Worm (Caenorhabditis elegans) whole organism, L4/young adult: ENCODE measurements around the gene syx-3.

Experiments
- W03F9.2 ChIP-seq: fragments of 150-350 bp; optimal IDR thresholded peaks from 2 replicates; lab custom pipeline; 2014; ENCODE audit warnings: missing biosample characterization, missing genetic modification characterization
- him-1 ChIP-seq: sonication (generic microtip); optimal IDR thresholded peaks from 2 replicates; lab custom pipeline; 2016; ENCODE audit warnings: missing genotype, missing genetic modification reagents, missing genetic modification characterization, missing compliant biosample characterization

ce11 chrX:5337959-5338358 is 10.9 kb upstream of the syx-3 start, which contains the start of gene C26B9.3:
- no peak for TF ChIP-seq W03F9.2
- TF ChIP-seq him-1 (tag; lab: Kevin White, UChicago), result no peak
